Worm (Caenorhabditis elegans) whole organism, L2 larva: ENCODE data around the gene F58A4.6.

Source experiments
- C34F6.9 ChIP-seq: fragments of 150-350 bp; optimal IDR thresholded peaks from 2 replicates; lab custom pipeline; 2014; ENCODE audit warnings: missing biosample characterization, missing genetic modification characterization
- R02D3.7 ChIP-seq: fragments of 150-350 bp; optimal IDR thresholded peaks from 2 replicates; lab custom pipeline; 2014; ENCODE audit warnings: missing biosample characterization, missing genetic modification characterization
- Y55F3AM.14 ChIP-seq: fragments of 200-800 bp; sonication (Bioruptor generic); optimal IDR thresholded peaks from 2 replicates; lab custom pipeline; 2018; ENCODE audit warnings: mild to moderate bottlenecking, missing genetic modification characterization, missing compliant biosample characterization
- ZK546.5 ChIP-seq: sonication (generic microtip); optimal IDR thresholded peaks from 2 replicates; lab custom pipeline; 2017; ENCODE audit warnings: missing biosample characterization, missing genetic modification characterization
- alr-1 ChIP-seq: fragments of 150-350 bp; optimal IDR thresholded peaks from 2 replicates; lab custom pipeline; 2014; ENCODE audit warnings: missing biosample characterization, missing genetic modification characterization
- aly-2 ChIP-seq: fragments of 150-350 bp; optimal IDR thresholded peaks from 2 replicates; lab custom pipeline; 2014; ENCODE audit warnings: missing biosample characterization, missing genetic modification characterization
- ama-1 ChIP-seq: fragments of 150-350 bp; optimal IDR thresholded peaks from 2 replicates; lab custom pipeline; 2018; ENCODE audit warnings: inconsistent platforms
- blmp-1 ChIP-seq: sonication (generic microtip); optimal IDR thresholded peaks from 2 replicates; lab custom pipeline; 2017; ENCODE audit warnings: missing genetic modification characterization, mild to moderate bottlenecking, missing compliant biosample characterization, antibody characterized with exemption, moderate library complexity; ENCODE audit not compliant: insufficient read depth
- ceh-82 ChIP-seq: fragments of 150-350 bp; optimal IDR thresholded peaks from 2 replicates; lab custom pipeline; 2014; ENCODE audit warnings: missing biosample characterization, missing genetic modification characterization
- crh-2 ChIP-seq: sonication (generic microtip); optimal IDR thresholded peaks from 2 replicates; lab custom pipeline; 2017; ENCODE audit warnings: missing biosample characterization, missing genetic modification characterization
- egl-27 ChIP-seq: sonication (generic microtip); optimal IDR thresholded peaks from 3 replicates; lab custom pipeline; 2017; ENCODE audit warnings: missing biosample characterization, missing genetic modification reagents, missing genetic modification characterization
- elt-3 ChIP-seq: sonication (generic microtip); optimal IDR thresholded peaks from 2 replicates; lab custom pipeline; 2017; ENCODE audit warnings: missing biosample characterization, missing genetic modification characterization
- fos-1 ChIP-seq: fragments of 150-350 bp; optimal IDR thresholded peaks from 2 replicates; lab custom pipeline; 2014; ENCODE audit warnings: missing biosample characterization, missing genetic modification characterization
- lin-11 ChIP-seq: fragments of 150-350 bp; sonication (generic microtip); optimal IDR thresholded peaks from 2 replicates; lab custom pipeline; 2014; ENCODE audit warnings: missing biosample characterization, missing genetic modification characterization, inconsistent platforms, mixed read lengths
- lin-39 ChIP-seq: fragments of 150-350 bp; optimal IDR thresholded peaks from 2 replicates; lab custom pipeline; 2014; ENCODE audit warnings: missing biosample characterization, missing genetic modification reagents, missing genetic modification characterization
- lsy-2 ChIP-seq, 2 experiments: fragments of 150-350 bp in 1 of 2; sonication (generic microtip) in 1 of 2; optimal IDR thresholded peaks; 2 replicates each; lab custom pipeline; 2014 to 2017; ENCODE audit warnings: missing biosample characterization in 2 of 2, missing genetic modification characterization in 2 of 2
- mab-5 ChIP-seq: fragments of 150-350 bp; optimal IDR thresholded peaks from 2 replicates; lab custom pipeline; 2014; ENCODE audit warnings: missing biosample characterization, missing genetic modification characterization
- nhr-10 ChIP-seq: sonication (generic microtip); optimal IDR thresholded peaks from 2 replicates; lab custom pipeline; 2017; ENCODE audit warnings: missing biosample characterization, missing genetic modification characterization
- nhr-23 ChIP-seq: fragments of 150-350 bp; optimal IDR thresholded peaks from 2 replicates; lab custom pipeline; 2014; ENCODE audit warnings: missing biosample characterization, missing genetic modification reagents, missing genetic modification characterization
- nhr-6 ChIP-seq: fragments of 150-350 bp; optimal IDR thresholded peaks from 2 replicates; lab custom pipeline; 2014; ENCODE audit warnings: missing biosample characterization, missing genetic modification characterization
- nhr-77 ChIP-seq: fragments of 150-350 bp; optimal IDR thresholded peaks from 2 replicates; lab custom pipeline; 2014; ENCODE audit warnings: missing biosample characterization, missing genetic modification characterization
- peb-1 ChIP-seq: fragments of 150-350 bp; optimal IDR thresholded peaks from 2 replicates; lab custom pipeline; 2014; ENCODE audit warnings: missing biosample characterization, missing genetic modification characterization
- sem-4 ChIP-seq: fragments of 150-350 bp; optimal IDR thresholded peaks from 2 replicates; lab custom pipeline; 2014; ENCODE audit warnings: missing biosample characterization, missing genetic modification reagents, missing genetic modification characterization
- skn-1 ChIP-seq: sonication (generic microtip); optimal IDR thresholded peaks from 2 replicates; lab custom pipeline; 2017; ENCODE audit warnings: missing biosample characterization, missing genetic modification characterization
- sma-9 ChIP-seq, 2 experiments: fragments of 150-350 bp in 1 of 2; sonication (generic microtip) in 1 of 2; optimal IDR thresholded peaks; 2 replicates each; lab custom pipeline; 2014 to 2016; ENCODE audit warnings: missing genetic modification characterization in 2 of 2, mild to moderate bottlenecking in 1 of 2, missing biosample characterization in 1 of 2, missing compliant biosample characterization in 1 of 2, missing genetic modification reagents in 1 of 2, moderate library complexity in 1 of 2
- snpc-4 ChIP-seq: fragments of 150-350 bp; optimal IDR thresholded peaks from 2 replicates; lab custom pipeline; 2014; ENCODE audit warnings: missing biosample characterization, missing genetic modification characterization
- unc-39 ChIP-seq: fragments of 150-350 bp; optimal IDR thresholded peaks from 2 replicates; lab custom pipeline; 2014; ENCODE audit warnings: missing biosample characterization, missing genetic modification characterization
- unc-55 ChIP-seq: fragments of 150-350 bp; sonication (generic microtip); optimal IDR thresholded peaks from 3 replicates; lab custom pipeline; 2014; ENCODE audit warnings: missing biosample characterization, missing genetic modification reagents, missing genetic modification characterization
- zag-1 ChIP-seq: fragments of 150-350 bp; optimal IDR thresholded peaks from 2 replicates; lab custom pipeline; 2014; ENCODE audit warnings: missing biosample characterization, missing genetic modification characterization
- ztf-1 ChIP-seq: fragments of 200-800 bp; sonication (Bioruptor generic); conservative IDR thresholded peaks from 2 replicates; pipeline ENCODE4 v1.3.6; 2022; ENCODE audit warnings: missing genetic modification characterization, missing compliant biosample characterization
- ztf-11 ChIP-seq: sonication (generic microtip); optimal IDR thresholded peaks from 2 replicates; lab custom pipeline; 2017; ENCODE audit warnings: missing biosample characterization, missing genetic modification characterization

F58A4.6 gene

DNA sequence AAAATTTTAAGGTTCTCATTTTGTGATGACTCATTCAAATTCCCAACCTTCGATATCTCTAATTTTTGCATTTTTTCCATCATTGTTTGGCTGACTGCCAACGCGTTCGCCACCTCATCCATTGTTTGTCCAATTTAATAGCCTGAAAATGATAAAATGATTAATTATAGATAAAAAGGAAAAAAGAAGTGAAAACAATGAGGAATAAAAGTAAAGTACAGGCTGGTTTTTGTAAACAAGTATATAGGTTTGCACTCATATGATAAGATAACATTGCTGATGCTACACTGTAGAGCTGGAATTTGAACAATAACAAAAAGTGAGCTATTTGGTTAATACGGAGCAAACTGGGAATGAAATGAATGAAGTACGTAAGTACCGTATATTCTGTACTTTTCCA is 32.0 kb upstream of the F58A4.6 start, which contains the start of gene C48B4.3:
Gene C48B4.3, minus strand, starts transcription at position 149 of the 400 bp plus-strand sequence.
- TF ChIP-seq Y55F3AM.14 (GFP tag; lab: Kevin White, UChicago) (no peak), fos-1 (tag; lab: Kevin White, UChicago) (peak; percentile 5), nhr-23 (no peak)

DNA sequence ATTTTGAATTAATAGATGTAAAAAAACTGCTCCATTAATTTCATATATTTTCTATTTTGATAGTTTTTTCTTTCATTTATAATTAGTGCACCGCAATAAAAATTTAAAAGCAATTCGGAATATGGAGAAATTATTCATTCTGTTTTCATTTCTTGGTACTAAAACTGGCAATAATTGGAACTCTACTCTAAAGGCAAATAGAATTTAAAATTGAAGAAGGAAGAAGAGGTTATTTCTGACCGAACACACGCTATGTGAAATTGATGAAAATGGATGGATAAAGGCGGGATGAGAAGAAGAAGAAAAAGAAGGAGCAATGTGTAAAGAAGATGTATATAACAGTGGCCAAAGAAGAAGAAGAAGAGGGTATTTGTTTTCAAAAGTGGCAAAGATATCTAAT is 31.1 kb upstream of the F58A4.6 start:
- TF ChIP-seq C34F6.9 (tag; lab: Kevin White, UChicago) (peak; percentile 42), nhr-23 (no peak)

DNA sequence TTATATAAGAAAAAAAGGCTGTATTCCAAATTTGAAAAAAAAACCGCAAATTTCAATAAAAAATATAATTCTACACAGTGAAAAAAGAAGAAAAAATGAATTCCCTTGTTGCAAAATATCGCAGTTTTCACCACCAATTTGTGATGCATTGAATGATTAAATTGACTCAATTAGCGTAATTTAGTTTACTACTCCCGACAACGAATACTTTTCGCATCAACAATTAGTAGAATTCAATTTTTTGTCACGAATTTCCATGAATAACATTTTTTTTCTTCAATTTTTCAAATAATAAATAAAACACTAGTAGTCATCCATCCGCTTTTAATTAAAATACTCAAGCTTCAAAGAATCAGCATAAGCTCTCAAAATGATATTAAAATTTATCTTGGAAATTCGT is 29.0 kb upstream of the F58A4.6 start:
- peak; percentile 28 for TF ChIP-seq sma-9 (GFP tag; optimal IDR thresholded peaks at IDR 0.05; lab: Kevin White, UChicago)
- TF ChIP-seq sma-9 (tag; optimal IDR thresholded peaks at IDR 0.05; lab: Kevin White, UChicago), result no peak
- TF ChIP-seq skn-1, result no peak
- peak; percentile 7 for TF ChIP-seq sem-4
- no peak for TF ChIP-seq lin-11 (tag; lab: Kevin White, UChicago)
- no peak for TF ChIP-seq nhr-77 (tag; lab: Kevin White, UChicago)
- peak; percentile 8 to 40 for TF ChIP-seq lsy-2 (tag; optimal IDR thresholded peaks at IDR 0.05; lab: Kevin White, UChicago)
- TF ChIP-seq aly-2 (tag; lab: Kevin White, UChicago), result no peak
- TF ChIP-seq elt-3 (tag; lab: Kevin White, UChicago), result no peak
- no peak for TF ChIP-seq crh-2 (tag; lab: Kevin White, UChicago)

DNA sequence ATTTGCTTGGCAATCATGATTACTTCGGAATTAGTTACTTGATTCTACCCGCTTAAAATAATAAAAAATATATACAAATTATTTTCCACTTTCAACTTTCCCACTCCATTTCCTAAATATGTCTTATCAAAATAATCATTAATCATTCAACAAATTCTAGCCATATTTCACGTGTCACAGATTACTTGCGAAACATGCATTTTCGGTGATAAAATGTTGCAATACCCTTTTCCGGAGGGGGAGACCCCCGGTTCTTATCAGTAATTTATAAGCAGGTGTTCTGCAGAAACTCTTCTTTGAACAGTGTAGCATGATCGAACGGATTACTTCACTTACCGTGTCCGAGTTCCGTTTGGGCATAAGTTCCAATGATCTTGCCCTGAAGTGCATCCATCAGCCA is 24.1 kb upstream of the F58A4.6 start:
- TF ChIP-seq R02D3.7 (no peak), lin-11 (tag; lab: Kevin White, UChicago) (no peak), fos-1 (tag; lab: Kevin White, UChicago) (peak; percentile 84), crh-2 (tag; lab: Kevin White, UChicago) (peak; percentile 44), sma-9 (GFP tag; optimal IDR thresholded peaks at IDR 0.05; lab: Kevin White, UChicago) (peak; percentile 82), sma-9 (tag; optimal IDR thresholded peaks at IDR 0.05; lab: Kevin White, UChicago) (no peak)

DNA sequence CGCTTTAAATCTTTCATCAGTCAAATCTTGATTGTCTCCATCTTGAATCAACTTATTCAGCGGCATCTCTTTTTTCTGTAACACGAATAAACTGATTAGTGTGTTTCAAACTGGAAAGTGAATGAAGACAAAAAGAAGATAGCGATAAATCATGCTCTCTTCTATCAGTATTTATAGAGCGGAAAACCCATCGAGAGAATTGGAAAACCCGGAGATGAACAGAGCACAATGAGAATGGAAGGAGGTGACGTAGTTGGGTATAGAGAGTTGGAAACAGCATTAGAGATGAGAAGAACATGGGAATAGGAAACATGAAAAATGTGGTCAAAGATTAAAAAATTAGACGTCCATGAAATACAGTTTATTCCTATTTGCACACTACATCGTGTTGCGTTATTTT is 22.2 kb upstream of the F58A4.6 start, which contains the start of gene acox-1.5:
Gene acox-1.5, minus strand, starts transcription at position 75 of the 400 bp plus-strand sequence.
- TF ChIP-seq sma-9 (GFP tag; optimal IDR thresholded peaks at IDR 0.05; lab: Kevin White, UChicago), result peak; percentile 31
- no peak for TF ChIP-seq sma-9 (tag; optimal IDR thresholded peaks at IDR 0.05; lab: Kevin White, UChicago)
- TF ChIP-seq ztf-1 (GFP tag; lab: Robert Waterston, UW), result no peak
- no peak for TF ChIP-seq mab-5 (tag; lab: Kevin White, UChicago)
- TF ChIP-seq aly-2 (tag; lab: Kevin White, UChicago), result no peak
- no peak for TF ChIP-seq peb-1 (tag; lab: Kevin White, UChicago)
- peak; percentile 83 for TF ChIP-seq fos-1 (tag; lab: Kevin White, UChicago)

DNA sequence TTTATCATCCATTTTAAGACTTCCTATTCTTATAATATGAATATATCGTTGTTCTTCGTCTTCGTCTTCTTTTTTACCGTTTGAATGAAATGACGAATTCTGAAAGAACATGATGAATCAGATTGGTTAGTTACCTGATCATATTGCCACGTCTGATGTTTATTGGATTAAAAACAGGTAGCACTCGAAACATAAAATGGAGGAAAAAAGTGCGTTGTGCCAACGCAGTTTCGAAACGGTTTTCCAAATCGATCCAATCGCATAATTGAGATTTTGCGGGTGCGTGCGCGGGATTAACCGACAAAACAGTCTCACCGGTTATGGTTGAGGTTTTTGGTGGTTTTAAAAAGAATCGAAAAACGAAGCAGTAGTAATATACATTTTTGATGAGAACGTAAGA is 18.7 kb upstream of the F58A4.6 start, which contains the start of gene rom-2:
Gene rom-2, minus strand, starts transcription at position 101 of the 400 bp plus-strand sequence.
- TF ChIP-seq lin-39 (tag; lab: Kevin White, UChicago) (no peak), ztf-11 (tag; lab: Kevin White, UChicago) (no peak), unc-39 (no peak), ZK546.5 (no peak), unc-55 (GFP tag; lab: Kevin White, UChicago) (no peak)

DNA sequence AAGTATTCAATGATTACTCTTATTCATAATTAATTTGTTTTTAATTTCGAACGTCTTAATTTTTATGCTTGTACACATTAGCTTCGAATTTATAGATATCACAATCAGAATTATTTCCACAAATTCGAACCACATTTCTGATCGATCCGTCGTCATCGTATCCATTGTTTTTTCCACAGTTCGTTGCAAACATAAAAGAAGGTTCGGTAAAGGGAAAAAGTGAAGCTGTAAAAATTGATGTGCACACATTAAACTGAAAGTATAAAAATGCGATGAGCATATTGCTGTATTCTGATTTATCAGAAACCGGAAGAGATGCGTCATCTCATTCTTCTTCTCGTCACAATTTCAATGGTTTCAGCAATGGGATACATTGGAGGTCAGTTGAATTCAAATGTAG is 17.2 kb upstream of the F58A4.6 start, which contains the start of gene C48B4.12:
Gene C48B4.12, plus strand, starts transcription at position 301 of the 400 bp plus-strand sequence.
- no peak for TF ChIP-seq nhr-6 (tag; lab: Kevin White, UChicago)
- no peak for TF ChIP-seq elt-3 (tag; lab: Kevin White, UChicago)
- TF ChIP-seq nhr-10 (tag; lab: Kevin White, UChicago), result no peak
- no peak for TF ChIP-seq ceh-82 (tag; lab: Kevin White, UChicago)
- TF ChIP-seq ZK546.5, result no peak

DNA sequence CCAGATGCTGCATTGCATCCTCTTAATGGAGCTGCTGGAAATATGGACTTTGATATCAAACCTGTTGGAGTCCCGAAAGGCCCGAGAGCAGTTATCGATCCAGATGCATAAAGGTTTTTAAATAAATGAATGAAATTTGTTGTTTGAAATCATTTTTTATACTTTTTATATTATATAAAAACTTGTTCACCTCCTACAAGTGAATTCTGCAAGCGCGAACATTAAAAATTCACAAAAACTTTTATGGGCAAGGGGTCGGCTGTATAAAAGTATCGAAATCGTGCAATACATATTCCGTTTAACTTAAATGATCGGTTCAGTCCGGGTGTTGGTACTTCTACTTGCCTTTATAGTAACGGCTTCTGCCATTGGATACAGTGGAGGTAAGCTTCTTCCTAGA is 16.1 kb upstream of the F58A4.6 start, which contains the start of gene F58A4.1:
Gene F58A4.1, plus strand, starts transcription at position 301 of the 400 bp plus-strand sequence.
- TF ChIP-seq ama-1, result no peak
- no peak for TF ChIP-seq egl-27 (tag; lab: Kevin White, UChicago)
- TF ChIP-seq snpc-4 (tag; lab: Kevin White, UChicago), result no peak
- no peak for TF ChIP-seq alr-1 (tag; lab: Kevin White, UChicago)
- no peak for TF ChIP-seq skn-1
- TF ChIP-seq sem-4, result no peak
- no peak for TF ChIP-seq blmp-1 (tag; lab: Kevin White, UChicago)
- no peak for TF ChIP-seq aly-2 (tag; lab: Kevin White, UChicago)
- no peak for TF ChIP-seq nhr-6 (tag; lab: Kevin White, UChicago)
- no peak for TF ChIP-seq zag-1 (tag; lab: Kevin White, UChicago)
- TF ChIP-seq peb-1 (tag; lab: Kevin White, UChicago), result no peak
